Fruit fly (Drosophila melanogaster) whole organism, embryonic: Measurements from ENCODE around the gene PNKP.

ENCODE experiments used
- BEAF-32 ChIP-seq: fragments of 200-800 bp; sonication (Bioruptor generic); optimal IDR thresholded peaks from 3 replicates; lab custom pipeline; 2017; ENCODE audit warnings: missing biosample characterization, missing genetic modification characterization, mild to moderate bottlenecking, moderate library complexity, missing genetic modification reagents
- CG10431 ChIP-seq: fragments of 200-800 bp; sonication (Bioruptor generic); optimal IDR thresholded peaks from 3 replicates; lab custom pipeline; 2018; ENCODE audit warnings: missing biosample characterization, mild to moderate bottlenecking, missing genetic modification characterization
- CG10959 ChIP-seq: fragments of 200-800 bp; sonication (Bioruptor generic); IDR thresholded peaks from 2 replicates; pipeline ENCODE4 v1.3.6; 2022; ENCODE audit warnings: missing biosample characterization, missing genetic modification characterization
- CG11398 ChIP-seq: fragments of 200-800 bp; sonication (Bioruptor generic); optimal IDR thresholded peaks from 2 replicates; lab custom pipeline; 2016; ENCODE audit warnings: missing biosample characterization, missing genetic modification characterization
- CG12104 ChIP-seq: fragments of 200-800 bp; sonication (Bioruptor generic); optimal IDR thresholded peaks from 3 replicates; lab custom pipeline; 2016; ENCODE audit warnings: missing biosample characterization, missing genetic modification characterization
- CG13424 ChIP-seq: fragments of 200-800 bp; sonication (Bioruptor generic); optimal IDR thresholded peaks from 2 replicates; lab custom pipeline; 2019; ENCODE audit warnings: missing biosample characterization, mild to moderate bottlenecking, missing genetic modification characterization, moderate library complexity
- CG14667 ChIP-seq: fragments of 200-800 bp; sonication (Bioruptor generic); IDR thresholded peaks from 2 replicates; pipeline ENCODE4 v1.3.6; 2022; ENCODE audit warnings: missing biosample characterization, missing genetic modification characterization
- CG31365 ChIP-seq: fragments of 200-800 bp; sonication (Bioruptor generic); optimal IDR thresholded peaks from 2 replicates; lab custom pipeline; 2018; ENCODE audit warnings: missing biosample characterization, mild to moderate bottlenecking, missing genetic modification characterization
- CG33213 ChIP-seq: fragments of 200-800 bp; sonication (Bioruptor generic); optimal IDR thresholded peaks from 3 replicates; lab custom pipeline; 2016; ENCODE audit warnings: missing biosample characterization, missing genetic modification characterization
- CG34224 ChIP-seq: fragments of 200-800 bp; sonication (Bioruptor generic); IDR thresholded peaks from 3 replicates; pipeline ENCODE4 v1.3.6; 2022; ENCODE audit warnings: missing biosample characterization, missing genetic modification characterization; ENCODE audit not compliant: partially characterized antibody
- CG4404 ChIP-seq: fragments of 200-800 bp; sonication (Bioruptor generic); IDR thresholded peaks from 2 replicates; pipeline ENCODE4 v1.3.6; 2022; ENCODE audit warnings: missing biosample characterization, missing genetic modification characterization
- CG8765 ChIP-seq: fragments of 200-800 bp; sonication (Bioruptor generic); IDR thresholded peaks from 2 replicates; pipeline ENCODE4 v1.3.6; 2022; ENCODE audit warnings: missing biosample characterization, missing genetic modification characterization
- CG9797 ChIP-seq: fragments of 200-800 bp; sonication (Bioruptor generic); optimal IDR thresholded peaks from 3 replicates; lab custom pipeline; 2018; ENCODE audit warnings: missing biosample characterization, mild to moderate bottlenecking, missing genetic modification characterization
- CG9876 ChIP-seq: fragments of 200-800 bp; sonication (Bioruptor generic); optimal IDR thresholded peaks from 2 replicates; lab custom pipeline; 2016; ENCODE audit warnings: missing biosample characterization, missing genetic modification characterization
- Camta ChIP-seq: fragments of 200-800 bp; sonication (Bioruptor generic); optimal IDR thresholded peaks from 2 replicates; lab custom pipeline; 2016; ENCODE audit warnings: missing biosample characterization, missing genetic modification characterization
- CrebB ChIP-seq: fragments of 200-800 bp; sonication (Bioruptor generic); optimal IDR thresholded peaks from 3 replicates; lab custom pipeline; 2018; ENCODE audit warnings: missing biosample characterization, mild to moderate bottlenecking, missing genetic modification characterization
- D ChIP-seq, 2 experiments: fragments of 200-800 bp in 1 of 2; fragments of >200 bp in 1 of 2; sonication (Bioruptor generic) in 1 of 2; optimal IDR thresholded peaks; 2 replicates in 1 of 2; 3 replicates in 1 of 2; lab custom pipeline; 2017; ENCODE audit warnings: mild to moderate bottlenecking in 1 of 2, missing biosample characterization in 1 of 2, missing genetic modification characterization in 1 of 2, missing genetic modification reagents in 1 of 2
- Dek ChIP-seq: fragments of 200-800 bp; sonication (Bioruptor generic); optimal IDR thresholded peaks from 3 replicates; lab custom pipeline; 2019; ENCODE audit warnings: missing biosample characterization, mild to moderate bottlenecking, missing genetic modification characterization, moderate library complexity
- Ets97D ChIP-seq: fragments of 200-800 bp; sonication (Bioruptor generic); optimal IDR thresholded peaks from 3 replicates; lab custom pipeline; 2016; ENCODE audit warnings: missing biosample characterization, missing genetic modification characterization
- HmgZ ChIP-seq: fragments of 200-800 bp; sonication (Bioruptor generic); optimal IDR thresholded peaks from 2 replicates; lab custom pipeline; 2018; ENCODE audit warnings: missing biosample characterization, mild to moderate bottlenecking, missing genetic modification characterization
- MESR4 ChIP-seq: fragments of 200-800 bp; sonication (Bioruptor generic); optimal IDR thresholded peaks from 2 replicates; lab custom pipeline; 2018; ENCODE audit warnings: missing biosample characterization, mild to moderate bottlenecking, missing genetic modification characterization, moderate library complexity
- Max ChIP-seq: fragments of 200-800 bp; sonication (Bioruptor generic); optimal IDR thresholded peaks from 2 replicates; lab custom pipeline; 2016; ENCODE audit warnings: missing biosample characterization, mild to moderate bottlenecking, missing genetic modification characterization
- NfI ChIP-seq: fragments of 200-800 bp; sonication (Bioruptor generic); optimal IDR thresholded peaks from 3 replicates; lab custom pipeline; 2018; ENCODE audit warnings: missing biosample characterization, mild to moderate bottlenecking, missing genetic modification characterization, moderate library complexity
- Ptx1 ChIP-seq: fragments of 200-800 bp; sonication (Bioruptor generic); IDR thresholded peaks from 2 replicates; pipeline ENCODE4 v1.3.6; 2022; ENCODE audit warnings: missing biosample characterization, missing genetic modification characterization
- Sin3A ChIP-seq: fragments of >200 bp; optimal IDR thresholded peaks from 2 replicates; lab custom pipeline; 2018
- Xbp1 ChIP-seq: fragments of 200-800 bp; sonication (Bioruptor generic); optimal IDR thresholded peaks from 3 replicates; lab custom pipeline; 2016; ENCODE audit warnings: missing biosample characterization, mild to moderate bottlenecking, missing genetic modification characterization
- ato ChIP-seq: fragments of 200-800 bp; sonication (Bioruptor generic); IDR thresholded peaks from 2 replicates; pipeline ENCODE4 v1.3.6; 2022; ENCODE audit warnings: missing biosample characterization, missing genetic modification characterization; ENCODE audit not compliant: partially characterized antibody
- br ChIP-seq: fragments of >200 bp; optimal IDR thresholded peaks from 2 replicates; lab custom pipeline; 2017
- chm ChIP-seq: fragments of 200-800 bp; sonication (Bioruptor generic); IDR thresholded peaks from 2 replicates; pipeline ENCODE4 v1.3.6; 2022; ENCODE audit warnings: missing biosample characterization, missing genetic modification characterization
- da ChIP-seq: fragments of 200-800 bp; sonication (Bioruptor generic); optimal IDR thresholded peaks from 2 replicates; lab custom pipeline; 2016; ENCODE audit warnings: missing biosample characterization, missing genetic modification characterization
- eve ChIP-seq, 2 experiments: fragments of >200 bp; optimal IDR thresholded peaks; 2 replicates each; lab custom pipeline; 2017; ENCODE audit warnings: missing biosample characterization in 2 of 2, missing genetic modification characterization in 2 of 2
- fd64A ChIP-seq: fragments of 200-800 bp; sonication (Bioruptor generic); optimal IDR thresholded peaks from 3 replicates; lab custom pipeline; 2018; ENCODE audit warnings: missing biosample characterization, mild to moderate bottlenecking, missing genetic modification characterization
- gfzf ChIP-seq: fragments of 200-800 bp; sonication (Bioruptor generic); optimal IDR thresholded peaks from 2 replicates; lab custom pipeline; 2016; ENCODE audit warnings: missing biosample characterization, mild to moderate bottlenecking, missing genetic modification characterization, moderate library complexity
- gsb ChIP-seq: fragments of 200-800 bp; sonication (Bioruptor generic); IDR thresholded peaks from 2 replicates; pipeline ENCODE4 v1.3.6; 2022; ENCODE audit warnings: missing biosample characterization, missing genetic modification characterization
- hb ChIP-seq: fragments of 200-800 bp; sonication (Bioruptor generic); IDR thresholded peaks from 3 replicates; pipeline ENCODE4 v1.3.6; 2022; ENCODE audit warnings: missing biosample characterization, missing genetic modification characterization; ENCODE audit not compliant: partially characterized antibody
- hkb ChIP-seq, 2 experiments: fragments of 200-800 bp in 1 of 2; fragments of >200 bp in 1 of 2; sonication (Bioruptor generic) in 1 of 2; IDR thresholded peaks in 1 of 2; optimal IDR thresholded peaks in 1 of 2; 2 replicates each; pipeline versions ENCODE4 v1.3.6 to Lab custom; 2017 to 2022; ENCODE audit warnings: missing biosample characterization in 1 of 2, missing genetic modification characterization in 1 of 2
- jumu ChIP-seq: fragments of 200-800 bp; sonication (Bioruptor generic); optimal IDR thresholded peaks from 3 replicates; lab custom pipeline; 2016; ENCODE audit warnings: missing biosample characterization, missing genetic modification characterization
- knrl ChIP-seq: fragments of 200-800 bp; sonication (Bioruptor generic); IDR thresholded peaks from 3 replicates; pipeline ENCODE4 v1.3.6; 2022; ENCODE audit warnings: missing biosample characterization, missing genetic modification characterization; ENCODE audit not compliant: partially characterized antibody
- lab ChIP-seq: fragments of 200-800 bp; sonication (Bioruptor generic); optimal IDR thresholded peaks from 3 replicates; lab custom pipeline; 2017; ENCODE audit warnings: missing biosample characterization, missing genetic modification characterization, mild to moderate bottlenecking, moderate library complexity, missing genetic modification reagents
- lov ChIP-seq, 2 experiments: fragments of 200-800 bp in 1 of 2; fragments of >200 bp in 1 of 2; sonication (Bioruptor generic) in 1 of 2; IDR thresholded peaks in 1 of 2; optimal IDR thresholded peaks in 1 of 2; 2 replicates in 1 of 2; 3 replicates in 1 of 2; pipeline versions ENCODE4 v1.3.6 to Lab custom; 2017 to 2022; ENCODE audit warnings: missing biosample characterization in 1 of 2, missing genetic modification characterization in 1 of 2
- nerfin-1 ChIP-seq: fragments of 200-800 bp; sonication (Bioruptor generic); optimal IDR thresholded peaks from 3 replicates; lab custom pipeline; 2019; ENCODE audit warnings: missing biosample characterization, mild to moderate bottlenecking, missing genetic modification characterization, moderate library complexity
- nmo ChIP-seq: fragments of 200-800 bp; sonication (Bioruptor generic); optimal IDR thresholded peaks from 2 replicates; lab custom pipeline; 2018; ENCODE audit warnings: missing biosample characterization, mild to moderate bottlenecking, missing genetic modification characterization, moderate library complexity
- pros ChIP-seq: fragments of 200-800 bp; sonication (Bioruptor generic); optimal IDR thresholded peaks from 3 replicates; lab custom pipeline; 2019; ENCODE audit warnings: missing biosample characterization, mild to moderate bottlenecking, missing genetic modification characterization, moderate library complexity
- sens-2 ChIP-seq: fragments of 200-800 bp; sonication (Bioruptor generic); IDR thresholded peaks from 2 replicates; pipeline ENCODE4 v1.3.6; 2022; ENCODE audit warnings: missing biosample characterization, missing genetic modification characterization
- sob ChIP-seq: fragments of 200-800 bp; sonication (Bioruptor generic); IDR thresholded peaks from 2 replicates; pipeline ENCODE4 v1.3.6; 2022; ENCODE audit warnings: missing biosample characterization, missing genetic modification characterization
- sug ChIP-seq: fragments of 200-800 bp; optimal IDR thresholded peaks from 2 replicates; lab custom pipeline; 2019; ENCODE audit warnings: missing biosample characterization, mild to moderate bottlenecking, missing genetic modification characterization, moderate library complexity
- trem ChIP-seq: fragments of 200-800 bp; optimal IDR thresholded peaks from 3 replicates; lab custom pipeline; 2019; ENCODE audit warnings: missing biosample characterization, mild to moderate bottlenecking, missing genetic modification characterization, moderate library complexity
- unc-4 ChIP-seq: fragments of 200-800 bp; sonication (Bioruptor generic); IDR thresholded peaks from 2 replicates; pipeline ENCODE4 v1.3.6; 2022; ENCODE audit warnings: missing biosample characterization, missing genetic modification characterization; ENCODE audit not compliant: partially characterized antibody

Gene PNKP

dm6 chr3R:8316344-8317105, 26.8 kb downstream of the PNKP start, which contains the start of gene Coq2 (continued):
- TF ChIP-seq Dek (no peak), CG31365 (peak; percentile 30), Max (GFP tag; lab: Kevin White, UChicago) (no peak), CG33213 (GFP tag; lab: Kevin White, UChicago) (peak; percentile 21), CG8765 (GFP tag; lab: Robert Waterston, UW) (no peak), NfI (GFP tag; lab: Kevin White, UChicago) (no peak), lab (no peak), D (optimal IDR thresholded peaks at IDR 0.05; lab: Kevin White, UChicago) (no peak), D (GFP tag; optimal IDR thresholded peaks at IDR 0.05; lab: Kevin White, UChicago) (no peak), Camta (GFP tag; lab: Kevin White, UChicago) (no peak), Xbp1 (GFP tag; lab: Kevin White, UChicago) (peak; percentile 2), CG14667 (GFP tag; lab: Robert Waterston, UW) (no peak), CG34224 (GFP tag; lab: Robert Waterston, UW) (0 out of 3 replicates have a peak, but pooled peaks have one; percentile 8), CG10959 (no peak), br (no peak), Ets97D (GFP tag; lab: Kevin White, UChicago) (peak; percentile 42), hb (GFP tag; lab: Robert Waterston, UW) (no peak), fd64A (no peak), chm (GFP tag; lab: Robert Waterston, UW) (no peak), CG10431 (GFP tag; lab: Kevin White, UChicago) (no peak), unc-4 (no peak), da (no peak), CG13424 (tag; lab: Kevin White, UChicago) (no peak), CG11398 (no peak), sob (GFP tag; lab: Robert Waterston, UW) (no peak), nmo (GFP tag; lab: Kevin White, UChicago) (peak; percentile 12), hkb (optimal IDR thresholded peaks at IDR 0.05; lab: Kevin White, UChicago) (peak; percentile 42), hkb (GFP tag; IDR thresholded peaks at IDR 0.05; lab: Robert Waterston, UW) (no peak), knrl (GFP tag; lab: Robert Waterston, UW) (peak; percentile 28; the same call in 1 of the 3 replicates), CrebB (tag; lab: Kevin White, UChicago) (no peak), Sin3A (lab: Kevin White, UChicago) (peak; percentile 8), trem (peak; percentile 86), nerfin-1 (no peak), sens-2 (GFP tag; lab: Robert Waterston, UW) (no peak), pros (GFP tag; lab: Kevin White, UChicago) (no peak), eve (GFP tag; optimal IDR thresholded peaks at IDR 0.05; lab: Kevin White, UChicago) (no peak), sug (no peak), Ptx1 (GFP tag; lab: Robert Waterston, UW) (no peak), BEAF-32 (peak; percentile 46), CG12104 (no peak), gfzf (GFP tag; lab: Kevin White, UChicago) (peak; percentile 13), lov (optimal IDR thresholded peaks at IDR 0.05; lab: Kevin White, UChicago) (no peak), lov (GFP tag; IDR thresholded peaks at IDR 0.05; lab: Robert Waterston, UW) (no peak), MESR4 (peak; percentile 52), CG9797 (GFP tag; lab: Kevin White, UChicago) (peak; percentile 16), HmgZ (tag; lab: Kevin White, UChicago) (peak; percentile 2), jumu (no peak), CG9876 (GFP tag; lab: Kevin White, UChicago) (no peak), CG4404 (GFP tag; lab: Robert Waterston, UW) (no peak), ato (GFP tag; lab: Robert Waterston, UW) (no peak), gsb (no peak)
